Fruit fly (Drosophila melanogaster) S2 (cell line): Measurements from ENCODE around the gene NdufA3.

Source experiments
- CG8478 ChIP-seq: fragments of >200 bp; optimal IDR thresholded peaks from 2 replicates; lab custom pipeline; 2018
- CTCF ChIP-seq, 2 experiments: fragments of >200 bp; optimal IDR thresholded peaks; 2 replicates each; lab custom pipeline; 2018

The NdufA3 gene

dm6 chrX:9110155-9110909 lies 49.5 kb downstream of the NdufA3 start:
- TF ChIP-seq CTCF (optimal IDR thresholded peaks at IDR 0.05; lab: Kevin White, UChicago), result no peak
- no peak for TF ChIP-seq CG8478 (lab: Kevin White, UChicago)
